Worm (Caenorhabditis elegans) whole organism, L4 larva: ENCODE data around the gene C15H9.2.

Experiments
- ZK337.2 ChIP-seq: fragments of 200-800 bp; sonication (Bioruptor generic); IDR thresholded peaks from 2 replicates; pipeline ENCODE4 v1.3.6; 2022; ENCODE audit warnings: missing genetic modification reagents, missing genetic modification characterization, missing compliant biosample characterization
- aha-1 ChIP-seq: fragments of 150-350 bp; peaks from one replicate; lab custom pipeline; 2014; ENCODE audit warnings: missing biosample characterization, missing genetic modification characterization
- attf-4 ChIP-seq: sonication (generic microtip); optimal IDR thresholded peaks from 3 replicates; lab custom pipeline; 2017; ENCODE audit warnings: missing biosample characterization, missing genetic modification characterization
- daf-16 ChIP-seq, 3 experiments: sonication (generic microtip); optimal IDR thresholded peaks; 2 replicates each; lab custom pipeline; 2016 to 2017; ENCODE audit warnings: missing genetic modification characterization in 3 of 3, missing genetic modification reagents in 3 of 3, mild to moderate bottlenecking in 2 of 3, missing compliant biosample characterization in 2 of 3, missing biosample characterization in 1 of 3, moderate library complexity in 1 of 3
- daf-8 ChIP-seq: fragments of 200-800 bp; sonication (Bioruptor generic); IDR thresholded peaks from 2 replicates; pipeline ENCODE4 v1.3.6; 2022; ENCODE audit warnings: missing genetic modification characterization, missing compliant biosample characterization
- dmd-6 ChIP-seq: fragments of 200-800 bp; sonication (Bioruptor generic); IDR thresholded peaks from 2 replicates; pipeline ENCODE4 v1.3.6; 2022; ENCODE audit warnings: missing genetic modification reagents, missing genetic modification characterization, missing compliant biosample characterization
- dmd-9 ChIP-seq: fragments of 200-800 bp; sonication (Bioruptor generic); IDR thresholded peaks from 2 replicates; pipeline ENCODE4 v1.3.6; 2022; ENCODE audit warnings: missing genetic modification reagents, missing genetic modification characterization, missing compliant biosample characterization
- dve-1 ChIP-seq: sonication (generic microtip); optimal IDR thresholded peaks from 2 replicates; lab custom pipeline; 2017; ENCODE audit warnings: antibody characterized with exemption, mild to moderate bottlenecking, missing genetic modification characterization, missing compliant biosample characterization; ENCODE audit not compliant: insufficient read depth
- egl-27 ChIP-seq: sonication (generic microtip); optimal IDR thresholded peaks from 3 replicates; lab custom pipeline; 2017; ENCODE audit warnings: missing biosample characterization, missing genetic modification reagents, missing genetic modification characterization
- fkh-10 ChIP-seq: fragments of 150-350 bp; optimal IDR thresholded peaks from 2 replicates; lab custom pipeline; 2014; ENCODE audit warnings: missing biosample characterization, missing genetic modification reagents, missing genetic modification characterization
- hlh-11 ChIP-seq: fragments of 200-800 bp; sonication (Bioruptor generic); optimal IDR thresholded peaks from 2 replicates; lab custom pipeline; 2018; ENCODE audit warnings: mild to moderate bottlenecking, missing genetic modification characterization, missing compliant biosample characterization
- hlh-30 ChIP-seq: sonication (generic microtip); optimal IDR thresholded peaks from 2 replicates; lab custom pipeline; 2017; ENCODE audit warnings: antibody characterized with exemption, mild to moderate bottlenecking, missing genetic modification characterization, missing compliant biosample characterization; ENCODE audit not compliant: insufficient read depth
- jun-1 ChIP-seq: fragments of 150-350 bp; optimal IDR thresholded peaks from 2 replicates; lab custom pipeline; 2014; ENCODE audit warnings: missing biosample characterization, missing genetic modification reagents, missing genetic modification characterization
- lin-38 ChIP-seq: fragments of 200-800 bp; sonication (Bioruptor generic); IDR thresholded peaks from 2 replicates; pipeline ENCODE4 v1.3.6; 2022; ENCODE audit warnings: missing genetic modification reagents, missing genetic modification characterization, missing compliant biosample characterization
- madf-5 ChIP-seq, 2 experiments: fragments of 200-800 bp; sonication (Bioruptor generic); IDR thresholded peaks; 2 replicates each; pipeline ENCODE4 v1.3.6; 2022; ENCODE audit warnings: missing compliant biosample characterization in 2 of 2, missing genetic modification characterization in 2 of 2
- mxl-2 ChIP-seq: fragments of 200-800 bp; sonication (Bioruptor generic); conservative IDR thresholded peaks from 2 replicates; pipeline ENCODE4 v1.3.6; 2022; ENCODE audit warnings: missing genetic modification reagents, missing genetic modification characterization, missing compliant biosample characterization
- nhr-28 ChIP-seq: fragments of 150-350 bp; optimal IDR thresholded peaks from 2 replicates; lab custom pipeline; 2014; ENCODE audit warnings: missing biosample characterization, missing genetic modification characterization
- nhr-42 ChIP-seq: fragments of 200-800 bp; sonication (Bioruptor generic); IDR thresholded peaks from 2 replicates; pipeline ENCODE4 v1.3.6; 2022; ENCODE audit warnings: missing genetic modification characterization, missing compliant biosample characterization
- nhr-48 ChIP-seq: sonication (generic microtip); optimal IDR thresholded peaks from 2 replicates; lab custom pipeline; 2016; ENCODE audit warnings: mild to moderate bottlenecking, missing genetic modification characterization, missing compliant biosample characterization
- php-3 ChIP-seq: fragments of 200-800 bp; sonication (Bioruptor generic); IDR thresholded peaks from 2 replicates; pipeline ENCODE4 v1.3.6; 2022; ENCODE audit warnings: missing genetic modification reagents, missing genetic modification characterization, missing compliant biosample characterization
- pqm-1 ChIP-seq: sonication (generic microtip); optimal IDR thresholded peaks from 2 replicates; lab custom pipeline; 2017; ENCODE audit warnings: missing biosample characterization, missing genetic modification characterization
- rbr-2 ChIP-seq: sonication (generic microtip); optimal IDR thresholded peaks from 2 replicates; lab custom pipeline; 2016; ENCODE audit warnings: missing genotype, missing genetic modification characterization, missing compliant biosample characterization
- set-16 ChIP-seq: fragments of 200-800 bp; sonication (Bioruptor generic); IDR thresholded peaks from 2 replicates; pipeline ENCODE4 v1.3.6; 2022; ENCODE audit warnings: missing genetic modification reagents, missing genetic modification characterization, missing compliant biosample characterization
- skn-1 ChIP-seq: fragments of 150-350 bp; optimal IDR thresholded peaks from 2 replicates; lab custom pipeline; 2014; ENCODE audit warnings: missing biosample characterization, missing genetic modification characterization
- snpc-1.2 ChIP-seq: fragments of 200-800 bp; sonication (Bioruptor generic); IDR thresholded peaks from 2 replicates; pipeline ENCODE4 v1.3.6; 2022; ENCODE audit warnings: missing genetic modification reagents, missing genetic modification characterization, missing compliant biosample characterization
- tag-97 ChIP-seq: fragments of 200-800 bp; sonication (Bioruptor generic); IDR thresholded peaks from 2 replicates; pipeline ENCODE4 v1.3.6; 2022; ENCODE audit warnings: missing genetic modification characterization, missing compliant biosample characterization
- tra-1 ChIP-seq: fragments of 200-800 bp; sonication (Bioruptor generic); IDR thresholded peaks from 2 replicates; pipeline ENCODE4 v1.3.6; 2022; ENCODE audit warnings: missing genetic modification reagents, missing genetic modification characterization, missing compliant biosample characterization
- unc-62 ChIP-seq, 3 experiments: fragments of 150-350 bp in 1 of 3; sonication (generic microtip); optimal IDR thresholded peaks in 2 of 3; peaks in 1 of 3; 1 replicate in 1 of 3; 2 replicates in 2 of 3; lab custom pipeline; 2014 to 2017; ENCODE audit warnings: missing biosample characterization in 3 of 3, missing genetic modification characterization in 3 of 3, missing genetic modification reagents in 3 of 3, missing genotype in 1 of 3
- zfp-3 ChIP-seq: fragments of 200-800 bp; sonication (Bioruptor generic); conservative IDR thresholded peaks from 2 replicates; pipeline ENCODE4 v1.3.6; 2022; ENCODE audit warnings: missing genetic modification reagents, missing genetic modification characterization, missing compliant biosample characterization
- zip-2 ChIP-seq: fragments of 150-350 bp; optimal IDR thresholded peaks from 2 replicates; lab custom pipeline; 2014; ENCODE audit warnings: missing biosample characterization, missing genetic modification characterization

The C15H9.2 gene

ce11 chrX:6155436-6155835 lies 37.1 kb downstream of the C15H9.2 start:
- no peak for TF ChIP-seq rbr-2 (tag; lab: Kevin White, UChicago)
- no peak for TF ChIP-seq nhr-48 (tag; lab: Kevin White, UChicago)
- no peak for TF ChIP-seq skn-1 (tag; lab: Kevin White, UChicago)
- no peak for TF ChIP-seq zip-2 (tag; lab: Kevin White, UChicago)
- TF ChIP-seq nhr-42 (GFP tag; lab: Robert Waterston, UW): no peak
- TF ChIP-seq, all 104 proteins: peak for 0

DNA sequence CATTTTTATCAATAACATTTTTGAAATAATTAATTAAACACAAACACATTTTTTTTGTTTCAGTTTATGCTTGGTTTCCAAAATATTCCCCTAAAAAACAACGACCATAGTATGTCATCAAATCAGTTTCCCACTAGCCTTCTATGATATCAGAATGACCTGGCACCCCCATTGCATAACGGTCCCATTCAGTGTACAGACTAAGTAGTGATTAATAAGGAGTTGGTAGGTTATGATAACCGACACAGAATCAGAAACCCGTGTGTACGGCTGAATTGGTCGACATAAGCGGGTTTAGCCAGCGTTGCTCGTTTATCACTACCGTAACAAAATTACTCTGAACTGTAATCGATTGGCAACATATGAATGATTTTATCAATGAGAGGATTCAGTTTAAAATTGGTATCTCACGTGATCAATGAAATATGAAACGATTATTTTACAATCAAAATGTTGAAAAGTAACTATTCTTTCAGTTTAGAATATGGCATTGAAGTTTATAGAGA lies 39.1 kb downstream of the C15H9.2 start:
- peak; percentile 39 for TF ChIP-seq aha-1 (tag; lab: Kevin White, UChicago)
- no peak for TF ChIP-seq dmd-9

ce11 chrX:6159562-6159961 lies 41.2 kb downstream of the C15H9.2 start:
- TF ChIP-seq attf-4 (tag; lab: Kevin White, UChicago) (no peak), unc-62 (GFP tag; optimal IDR thresholded peaks at IDR 0.05 in 1 of 2; lab: Kevin White, UChicago) (peak in 1 of 2 experiments; percentile 91), unc-62 (tag; optimal IDR thresholded peaks at IDR 0.05; lab: Kevin White, UChicago) (no peak)

ce11 chrX:6160427-6160826 lies 42.1 kb downstream of the C15H9.2 start, which contains the start of gene odd-2:
odd-2 (minus strand) TSS chrX:6160527.
- TF ChIP-seq snpc-1.2 (GFP tag; lab: Robert Waterston, UW) (no peak), aha-1 (tag; lab: Kevin White, UChicago) (peak; percentile 66)

DNA sequence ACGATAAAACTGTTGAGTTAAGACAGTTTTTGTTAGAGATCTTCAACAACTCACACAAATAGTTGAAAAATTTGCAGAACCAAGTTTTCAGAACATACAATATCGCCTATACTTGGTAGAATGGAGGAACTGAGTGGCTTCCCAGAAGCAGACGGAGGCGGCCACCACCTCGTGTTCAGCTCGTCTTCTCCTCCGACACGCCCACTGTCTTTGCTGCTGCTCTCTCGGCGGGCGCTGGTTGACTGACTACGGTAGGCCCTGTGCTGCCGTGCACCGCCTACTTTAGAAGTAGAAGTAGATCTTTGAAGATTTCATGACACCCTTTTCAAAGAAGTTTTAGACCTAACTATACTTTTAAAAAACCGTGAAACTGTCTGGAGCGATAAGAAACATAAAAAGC lies 43.7 kb downstream of the C15H9.2 start:
- TF ChIP-seq zfp-3: no peak
- no peak for TF ChIP-seq madf-5 (GFP tag; IDR thresholded peaks at IDR 0.05; lab: Robert Waterston, UW)
- TF ChIP-seq ZK337.2 (GFP tag; lab: Robert Waterston, UW): no peak
- TF ChIP-seq mxl-2 (GFP tag; lab: Robert Waterston, UW): 0 out of 2 replicates have a peak, but pooled peaks have one; percentile 24
- peak; percentile 71 for TF ChIP-seq set-16 (GFP tag; lab: Robert Waterston, UW)

ce11 chrX:6167376-6167775 lies 49.0 kb downstream of the C15H9.2 start:
- TF ChIP-seq dmd-6 (GFP tag; lab: Robert Waterston, UW) (peak; percentile 37), egl-27 (tag; lab: Kevin White, UChicago) (no peak), lin-38 (no peak), rbr-2 (tag; lab: Kevin White, UChicago) (no peak), unc-62 (GFP tag; optimal IDR thresholded peaks at IDR 0.05 in 1 of 2; lab: Kevin White, UChicago) (peak in 1 of 2 experiments; percentile 89), unc-62 (tag; optimal IDR thresholded peaks at IDR 0.05; lab: Kevin White, UChicago) (no peak), fkh-10 (no peak), daf-8 (GFP tag; lab: Robert Waterston, UW) (no peak), daf-16 (GFP tag; optimal IDR thresholded peaks at IDR 0.05; lab: Kevin White, UChicago) (no peak), daf-16 (tag; optimal IDR thresholded peaks at IDR 0.05; lab: Kevin White, UChicago) (peak; percentile 17), tag-97 (GFP tag; lab: Robert Waterston, UW) (no peak), zfp-3 (no peak)
- TF ChIP-seq, all 104 proteins: peak for 3

- peak; percentile 58 for TF ChIP-seq dve-1
- peak; percentile 29 for TF ChIP-seq hlh-30 (tag; lab: Kevin White, UChicago)
- no peak for TF ChIP-seq attf-4 (tag; lab: Kevin White, UChicago)
- peak in 1 of 2 experiments; percentile 93 for TF ChIP-seq unc-62 (GFP tag; optimal IDR thresholded peaks at IDR 0.05 in 1 of 2; lab: Kevin White, UChicago)
- TF ChIP-seq unc-62 (tag; optimal IDR thresholded peaks at IDR 0.05; lab: Kevin White, UChicago): no peak
- TF ChIP-seq set-16 (GFP tag; lab: Robert Waterston, UW): no peak
- TF ChIP-seq php-3 (GFP tag; lab: Robert Waterston, UW): peak; percentile 93
- peak; percentile 75 for TF ChIP-seq dmd-6 (GFP tag; lab: Robert Waterston, UW)
- peak; percentile 48 for TF ChIP-seq nhr-28 (tag; lab: Kevin White, UChicago)
- TF ChIP-seq hlh-11 (tag; lab: Kevin White, UChicago): peak; percentile 60
- TF ChIP-seq tra-1 (GFP tag; lab: Robert Waterston, UW): peak; percentile 56; the same call in 1 of the 2 replicates
- peak; percentile 50 for TF ChIP-seq pqm-1 (tag; lab: Kevin White, UChicago)
- TF ChIP-seq jun-1: no peak
- no peak for TF ChIP-seq daf-16 (GFP tag; optimal IDR thresholded peaks at IDR 0.05; lab: Kevin White, UChicago)
- peak; percentile 80 for TF ChIP-seq daf-16 (tag; optimal IDR thresholded peaks at IDR 0.05; lab: Kevin White, UChicago)
Measured at ce11 chrX:6169252-6169651, 50.9 kb downstream of the C15H9.2 start, which contains the start of gene T25B2.2. T25B2.2 (plus strand) TSS chrX:6169643.
